Worm (Caenorhabditis elegans) whole organism, young adult: ENCODE measurements around the gene Y116A8A.7.

Experiments
- B0336.3 ChIP-seq: fragments of 200-800 bp; sonication (Bioruptor generic); IDR thresholded peaks from 2 replicates; pipeline ENCODE4 v1.3.6; 2022; ENCODE audit warnings: missing genetic modification characterization, missing compliant biosample characterization
- D2030.7 ChIP-seq: fragments of 200-800 bp; sonication (Bioruptor generic); IDR thresholded peaks from 2 replicates; pipeline ENCODE4 v1.3.6; 2022; ENCODE audit warnings: missing genetic modification reagents, missing genetic modification characterization, missing compliant biosample characterization
- F33H1.4 ChIP-seq: fragments of 200-800 bp; sonication (Bioruptor generic); IDR thresholded peaks from 2 replicates; pipeline ENCODE4 v1.3.6; 2022; ENCODE audit warnings: missing genetic modification reagents, missing genetic modification characterization, missing compliant biosample characterization
- F49E8.2 ChIP-seq: sonication (generic microtip); optimal IDR thresholded peaks from 3 replicates; lab custom pipeline; 2017; ENCODE audit warnings: missing genetic modification characterization, mild to moderate bottlenecking, missing compliant biosample characterization, antibody characterized with exemption, moderate library complexity; ENCODE audit not compliant: insufficient read depth
- F52B5.7 ChIP-seq: sonication (generic microtip); optimal IDR thresholded peaks from 2 replicates; lab custom pipeline; 2016; ENCODE audit warnings: mild to moderate bottlenecking, missing genetic modification characterization, missing compliant biosample characterization
- F55B11.4 ChIP-seq: sonication (generic microtip); optimal IDR thresholded peaks from 2 replicates; lab custom pipeline; 2016; ENCODE audit warnings: missing compliant biosample characterization, missing genetic modification characterization, borderline replicate concordance; ENCODE audit not compliant: insufficient read depth
- F57A8.1 ChIP-seq: fragments of 200-800 bp; sonication (Bioruptor generic); optimal IDR thresholded peaks from 2 replicates; lab custom pipeline; 2018; ENCODE audit warnings: mild to moderate bottlenecking, missing genetic modification characterization, moderate library complexity, missing compliant biosample characterization
- K11D2.4 ChIP-seq: fragments of 200-800 bp; sonication (Bioruptor generic); IDR thresholded peaks from 2 replicates; pipeline ENCODE4 v1.3.6; 2022; ENCODE audit warnings: missing genetic modification reagents, missing genetic modification characterization, missing compliant biosample characterization
- K12H6.12 ChIP-seq: fragments of 200-800 bp; sonication (Bioruptor generic); optimal IDR thresholded peaks from 2 replicates; lab custom pipeline; 2018; ENCODE audit warnings: mild to moderate bottlenecking, missing genetic modification characterization, missing compliant biosample characterization
- Y56A3A.18 ChIP-seq: fragments of 200-800 bp; sonication (Bioruptor generic); IDR thresholded peaks from 2 replicates; pipeline ENCODE4 v1.3.6; 2022; ENCODE audit warnings: missing genetic modification reagents, missing genetic modification characterization, missing compliant biosample characterization
- akir-1 ChIP-seq: fragments of 200-800 bp; sonication (Bioruptor generic); optimal IDR thresholded peaks from 2 replicates; lab custom pipeline; 2018; ENCODE audit warnings: mild to moderate bottlenecking, missing genetic modification characterization, moderate library complexity, missing compliant biosample characterization
- ama-1 ChIP-seq, 3 experiments: fragments of 150-350 bp in 1 of 3; sonication (generic microtip) in 2 of 3; optimal IDR thresholded peaks; 2 replicates each; lab custom pipeline; 2014 to 2018; ENCODE audit warnings: missing biosample characterization in 2 of 3, missing genetic modification characterization in 2 of 3, missing genetic modification reagents in 2 of 3
- aptf-3 ChIP-seq: fragments of 200-800 bp; sonication (Bioruptor generic); IDR thresholded peaks from 2 replicates; pipeline ENCODE4 v1.3.6; 2022; ENCODE audit warnings: missing genetic modification characterization, missing compliant biosample characterization
- attf-5 ChIP-seq: fragments of 200-800 bp; sonication (Bioruptor generic); optimal IDR thresholded peaks from 2 replicates; lab custom pipeline; 2018; ENCODE audit warnings: mild to moderate bottlenecking, missing genetic modification characterization, missing compliant biosample characterization
- bed-2 ChIP-seq: fragments of 200-800 bp; sonication (Bioruptor generic); IDR thresholded peaks from 2 replicates; pipeline ENCODE4 v1.3.6; 2022; ENCODE audit warnings: missing genetic modification reagents, missing genetic modification characterization, missing compliant biosample characterization
- ccch-3 ChIP-seq: fragments of 200-800 bp; sonication (Bioruptor generic); optimal IDR thresholded peaks from 2 replicates; lab custom pipeline; 2018; ENCODE audit warnings: mild to moderate bottlenecking, missing genetic modification characterization, missing compliant biosample characterization
- ceh-91 ChIP-seq: fragments of 200-800 bp; sonication (Bioruptor generic); IDR thresholded peaks from 2 replicates; pipeline ENCODE4 v1.3.6; 2022; ENCODE audit warnings: missing genetic modification reagents, missing genetic modification characterization, missing compliant biosample characterization
- chd-7 ChIP-seq: sonication (generic microtip); optimal IDR thresholded peaks from 2 replicates; lab custom pipeline; 2016; ENCODE audit warnings: mild to moderate bottlenecking, missing genetic modification characterization, moderate library complexity, missing compliant biosample characterization
- dox-1 ChIP-seq: fragments of 200-800 bp; sonication (Bioruptor generic); IDR thresholded peaks from 2 replicates; pipeline ENCODE4 v1.3.6; 2022; ENCODE audit warnings: missing genetic modification reagents, missing genetic modification characterization, missing compliant biosample characterization
- egl-18 ChIP-seq: fragments of 200-800 bp; sonication (Bioruptor generic); IDR thresholded peaks from 2 replicates; pipeline ENCODE4 v1.3.6; 2022; ENCODE audit warnings: missing genetic modification reagents, missing genetic modification characterization, missing compliant biosample characterization
- egrh-3 ChIP-seq: fragments of 200-800 bp; sonication (Bioruptor generic); IDR thresholded peaks from 2 replicates; pipeline ENCODE4 v1.3.6; 2022; ENCODE audit warnings: missing genetic modification reagents, missing genetic modification characterization, missing compliant biosample characterization
- ekl-4 ChIP-seq: fragments of 200-800 bp; sonication (Bioruptor generic); IDR thresholded peaks from 2 replicates; pipeline ENCODE4 v1.3.6; 2022; ENCODE audit warnings: missing genetic modification reagents, missing genetic modification characterization, missing compliant biosample characterization
- fkh-3 ChIP-seq: sonication (generic microtip); optimal IDR thresholded peaks from 2 replicates; lab custom pipeline; 2016; ENCODE audit warnings: mild to moderate bottlenecking, missing genetic modification characterization, missing compliant biosample characterization
- gei-17 ChIP-seq: fragments of 200-800 bp; sonication (Bioruptor generic); optimal IDR thresholded peaks from 2 replicates; lab custom pipeline; 2018; ENCODE audit warnings: mild to moderate bottlenecking, missing genetic modification characterization, missing compliant biosample characterization
- hlh-12 ChIP-seq: sonication (generic microtip); optimal IDR thresholded peaks from 2 replicates; lab custom pipeline; 2016; ENCODE audit warnings: missing genetic modification characterization, missing compliant biosample characterization
- hmg-20 ChIP-seq: fragments of 200-800 bp; sonication (Bioruptor generic); IDR thresholded peaks from 2 replicates; pipeline ENCODE4 v1.3.6; 2022; ENCODE audit warnings: missing genetic modification reagents, missing genetic modification characterization, missing compliant biosample characterization
- hrde-1 ChIP-seq: sonication (generic microtip); optimal IDR thresholded peaks from 2 replicates; lab custom pipeline; 2016; ENCODE audit warnings: missing genetic modification characterization, mild to moderate bottlenecking, missing compliant biosample characterization, moderate library complexity, missing genotype, missing genetic modification reagents, borderline replicate concordance
- let-526 ChIP-seq: fragments of 200-800 bp; sonication (Bioruptor generic); IDR thresholded peaks from 2 replicates; pipeline ENCODE4 v1.3.6; 2022; ENCODE audit warnings: missing genetic modification reagents, missing genetic modification characterization, missing compliant biosample characterization
- let-607 ChIP-seq, 2 experiments: fragments of 200-800 bp in 1 of 2; sonication (Bioruptor generic) in 1 of 2; sonication (generic microtip) in 1 of 2; optimal IDR thresholded peaks; 2 replicates each; lab custom pipeline; 2016 to 2018; ENCODE audit warnings: mild to moderate bottlenecking in 2 of 2, missing compliant biosample characterization in 2 of 2, missing genetic modification characterization in 2 of 2, moderate library complexity in 2 of 2, missing genotype in 1 of 2
- lin-35 ChIP-seq, 3 experiments: fragments of 150-350 bp in 2 of 3; sonication (generic microtip) in 1 of 3; optimal IDR thresholded peaks; 2 replicates each; lab custom pipeline; 2014 to 2018; ENCODE audit warnings: missing biosample characterization in 3 of 3, missing genetic modification characterization in 3 of 3, missing genetic modification reagents in 3 of 3
- lir-1 ChIP-seq: fragments of 200-800 bp; sonication (Bioruptor generic); conservative IDR thresholded peaks from 2 replicates; pipeline ENCODE4 v1.3.6; 2022; ENCODE audit warnings: missing genetic modification reagents, missing genetic modification characterization, missing compliant biosample characterization
- lsy-27 ChIP-seq: sonication (generic microtip); optimal IDR thresholded peaks from 2 replicates; lab custom pipeline; 2017; ENCODE audit warnings: missing genetic modification characterization, mild to moderate bottlenecking, missing compliant biosample characterization, antibody characterized with exemption, missing genotype, borderline replicate concordance; ENCODE audit not compliant: insufficient read depth
- madf-10 ChIP-seq: sonication (generic microtip); optimal IDR thresholded peaks from 2 replicates; lab custom pipeline; 2016; ENCODE audit warnings: mild to moderate bottlenecking, missing genetic modification characterization, missing compliant biosample characterization
- madf-6 ChIP-seq: fragments of 200-800 bp; sonication (Bioruptor generic); IDR thresholded peaks from 2 replicates; pipeline ENCODE4 v1.3.6; 2022; ENCODE audit warnings: missing genetic modification reagents, missing genetic modification characterization, missing compliant biosample characterization
- mes-4 ChIP-seq: sonication (generic microtip); optimal IDR thresholded peaks from 2 replicates; lab custom pipeline; 2016; ENCODE audit warnings: missing genotype, missing genetic modification characterization, missing compliant biosample characterization
- nfya-1 ChIP-seq: sonication (generic microtip); optimal IDR thresholded peaks from 2 replicates; lab custom pipeline; 2017; ENCODE audit warnings: antibody characterized with exemption, missing compliant biosample characterization, missing genetic modification characterization, borderline replicate concordance; ENCODE audit not compliant: insufficient read depth
- nfya-2 ChIP-seq: fragments of 200-800 bp; sonication (Bioruptor generic); IDR thresholded peaks from 2 replicates; pipeline ENCODE4 v1.3.6; 2022; ENCODE audit warnings: missing genetic modification reagents, missing genetic modification characterization, missing compliant biosample characterization
- nhr-120 ChIP-seq: fragments of 200-800 bp; sonication (Bioruptor generic); IDR thresholded peaks from 2 replicates; pipeline ENCODE4 v1.3.6; 2022; ENCODE audit warnings: missing genetic modification characterization, missing compliant biosample characterization
- nhr-179 ChIP-seq: sonication (generic microtip); optimal IDR thresholded peaks from 2 replicates; lab custom pipeline; 2016; ENCODE audit warnings: mild to moderate bottlenecking, missing genetic modification characterization, missing compliant biosample characterization
- repo-1 ChIP-seq: sonication (generic microtip); optimal IDR thresholded peaks from 2 replicates; lab custom pipeline; 2017; ENCODE audit warnings: mild to moderate bottlenecking, missing genetic modification characterization, missing compliant biosample characterization
- rpc-1 ChIP-seq, 2 experiments: fragments of 150-350 bp in 1 of 2; sonication (generic microtip) in 1 of 2; optimal IDR thresholded peaks; 2 replicates each; lab custom pipeline; 2014 to 2018; ENCODE audit warnings: missing biosample characterization in 1 of 2, missing genetic modification characterization in 1 of 2, missing genetic modification reagents in 1 of 2, missing genotype in 1 of 2
- sea-2 ChIP-seq: fragments of 200-800 bp; sonication (Bioruptor generic); IDR thresholded peaks from 2 replicates; pipeline ENCODE4 v1.3.6; 2022; ENCODE audit warnings: missing genetic modification characterization, missing compliant biosample characterization
- snpc-1.3 ChIP-seq: sonication (generic microtip); optimal IDR thresholded peaks from 2 replicates; lab custom pipeline; 2017; ENCODE audit warnings: missing genetic modification characterization, mild to moderate bottlenecking, missing compliant biosample characterization, antibody characterized with exemption, moderate library complexity, missing genotype, missing genetic modification reagents; ENCODE audit not compliant: insufficient read depth
- xnd-1 ChIP-seq: sonication (generic microtip); optimal IDR thresholded peaks from 2 replicates; lab custom pipeline; 2016; ENCODE audit warnings: missing genotype, missing genetic modification reagents, missing genetic modification characterization, missing compliant biosample characterization
- zim-3 ChIP-seq: sonication (generic microtip); optimal IDR thresholded peaks from 2 replicates; lab custom pipeline; 2017; ENCODE audit warnings: mild to moderate bottlenecking, missing genetic modification characterization, moderate library complexity, missing compliant biosample characterization
- ztf-18 ChIP-seq: sonication (generic microtip); optimal IDR thresholded peaks from 2 replicates; lab custom pipeline; 2016; ENCODE audit warnings: missing genotype, mild to moderate bottlenecking, missing genetic modification characterization, missing compliant biosample characterization
- ztf-28 ChIP-seq: fragments of 200-800 bp; sonication (Bioruptor generic); IDR thresholded peaks from 2 replicates; pipeline ENCODE4 v1.3.6; 2022; ENCODE audit warnings: missing genetic modification reagents, missing genetic modification characterization, missing compliant biosample characterization
- ztf-3 ChIP-seq: fragments of 200-800 bp; sonication (Bioruptor generic); optimal IDR thresholded peaks from 2 replicates; lab custom pipeline; 2018; ENCODE audit warnings: mild to moderate bottlenecking, missing genetic modification characterization, missing compliant biosample characterization

Gene Y116A8A.7

DNA sequence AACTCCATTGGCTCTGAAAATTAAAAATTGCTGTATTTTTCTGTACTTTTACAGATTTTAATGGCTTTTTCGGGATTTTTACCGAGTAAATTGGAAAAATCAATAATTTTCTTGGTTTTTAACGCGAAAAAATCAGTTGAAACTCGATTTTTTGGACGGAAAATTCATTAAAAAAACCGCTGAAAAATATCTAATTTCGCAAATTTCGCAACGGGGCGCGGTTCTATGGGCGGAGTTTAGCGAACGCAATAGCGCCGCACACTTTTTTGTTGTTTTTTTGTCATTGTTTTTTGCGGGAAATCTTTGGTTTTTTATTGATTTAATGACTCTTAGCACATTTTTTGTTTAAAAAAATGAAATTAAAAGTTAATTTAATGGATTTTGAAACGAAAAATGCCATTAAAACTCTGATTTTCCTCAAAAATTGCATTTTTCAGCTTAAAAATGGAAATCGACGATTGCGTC lies 33.5 kb downstream of the Y116A8A.7 start, which contains the start of the genes mel-46 and lsy-13 (continued):
- TF ChIP-seq ceh-91 (GFP tag; lab: Robert Waterston, UW) (no peak), F33H1.4 (no peak), F49E8.2 (tag; lab: Kevin White, UChicago) (no peak), dox-1 (peak; percentile 65), hmg-20 (GFP tag; lab: Robert Waterston, UW) (no peak), ztf-3 (GFP tag; lab: Kevin White, UChicago) (no peak), ekl-4 (no peak), rpc-1 (optimal IDR thresholded peaks at IDR 0.05; lab: Kevin White, UChicago) (peak; percentile 24), rpc-1 (tag; optimal IDR thresholded peaks at IDR 0.05; lab: Kevin White, UChicago) (no peak), aptf-3 (GFP tag; lab: Robert Waterston, UW) (no peak), attf-5 (GFP tag; lab: Kevin White, UChicago) (peak; percentile 73), madf-6 (peak; percentile 68), ztf-28 (GFP tag; lab: Robert Waterston, UW) (no peak), chd-7 (no peak), gei-17 (no peak), F52B5.7 (tag; lab: Kevin White, UChicago) (no peak), let-607 (tag; optimal IDR thresholded peaks at IDR 0.05; lab: Kevin White, UChicago) (no peak), lin-35 (GFP tag; optimal IDR thresholded peaks at IDR 0.05; lab: Kevin White, UChicago) (no peak), Y56A3A.18 (no peak), nhr-120 (GFP tag; lab: Robert Waterston, UW) (no peak), let-526 (no peak), ztf-18 (tag; lab: Kevin White, UChicago) (peak; percentile 55), ccch-3 (GFP tag; lab: Kevin White, UChicago) (no peak), repo-1 (tag; lab: Kevin White, UChicago) (no peak), nhr-179 (tag; lab: Kevin White, UChicago) (no peak), D2030.7 (GFP tag; lab: Robert Waterston, UW) (no peak), fkh-3 (tag; lab: Kevin White, UChicago) (no peak), lir-1 (GFP tag; lab: Robert Waterston, UW) (no peak), xnd-1 (no peak), akir-1 (no peak), egl-18 (GFP tag; lab: Robert Waterston, UW) (no peak), B0336.3 (GFP tag; lab: Robert Waterston, UW) (no peak), hlh-12 (tag; lab: Kevin White, UChicago) (no peak), zim-3 (tag; lab: Kevin White, UChicago) (no peak), snpc-1.3 (tag; lab: Kevin White, UChicago) (peak; percentile 10), sea-2 (GFP tag; lab: Robert Waterston, UW) (no peak), K11D2.4 (GFP tag; lab: Robert Waterston, UW) (no peak), F57A8.1 (GFP tag; lab: Kevin White, UChicago) (no peak), K12H6.12 (tag; lab: Kevin White, UChicago) (no peak), nfya-2 (no peak), lsy-27 (tag; lab: Kevin White, UChicago) (no peak), ama-1 (optimal IDR thresholded peaks at IDR 0.05; lab: Kevin White, UChicago) (no peak), ama-1 (GFP tag; optimal IDR thresholded peaks at IDR 0.05; lab: Kevin White, UChicago) (no peak), mes-4 (no peak), bed-2 (GFP tag; lab: Robert Waterston, UW) (no peak), madf-10 (tag; lab: Kevin White, UChicago) (no peak), F55B11.4 (tag; lab: Kevin White, UChicago) (no peak), hrde-1 (no peak), egrh-3 (GFP tag; lab: Robert Waterston, UW) (no peak), nfya-1 (no peak)
